Fruit fly (Drosophila melanogaster): ENCODE measurements around the gene Arp5.

Arp5 gene

dm6 chr3R:18185385-18185784 is at the start of gene Arp5, which contains the start of gene CG7208:
Arp5 (plus strand) TSS chr3R:18185498.
CG7208 (minus strand) TSS chr3R:18185715.
- TF ChIP-seq CG3281 (GFP tag; optimal IDR thresholded peaks at IDR 0.05), result peak; percentile 73
- TF ChIP-seq CG8388 (GFP tag; optimal IDR thresholded peaks at IDR 0.05), result peak; percentile 52
- peak; percentile 77 for TF ChIP-seq Blimp-1 (GFP tag; optimal IDR thresholded peaks at IDR 0.05)
- peak; percentile 68 for TF ChIP-seq CG10209 (GFP tag; optimal IDR thresholded peaks at IDR 0.05)
- TF ChIP-seq Ssrp (tag; optimal IDR thresholded peaks at IDR 0.05), result peak; percentile 56
- peak; percentile 23 for TF ChIP-seq CG3163 (GFP tag; optimal IDR thresholded peaks at IDR 0.05)
- TF ChIP-seq CG31441 (GFP tag; IDR thresholded peaks at IDR 0.05), result peak; percentile 73
- TF ChIP-seq CG4617 (GFP tag; optimal IDR thresholded peaks at IDR 0.05; ENCODE audit: borderline replicate concordance), result peak; percentile 73
- TF ChIP-seq CG2116 (GFP tag; optimal IDR thresholded peaks at IDR 0.05), result peak; percentile 35
- peak; percentile 71 for TF ChIP-seq fd3F (GFP tag; optimal IDR thresholded peaks at IDR 0.05)
- peak; percentile 70 for TF ChIP-seq Dek (tag; optimal IDR thresholded peaks at IDR 0.05)
- peak; percentile 81 for TF ChIP-seq phol (tag; optimal IDR thresholded peaks at IDR 0.05)
- TF ChIP-seq CG10321 (GFP tag; IDR thresholded peaks at IDR 0.05), result no peak
- no peak for TF ChIP-seq gcm (GFP tag; optimal IDR thresholded peaks at IDR 0.05)
- TF ChIP-seq CG33213 (GFP tag; optimal IDR thresholded peaks at IDR 0.05), result peak; percentile 53
- no peak for TF ChIP-seq fru (optimal IDR thresholded peaks at IDR 0.05)
- no peak for TF ChIP-seq onecut (GFP tag; IDR thresholded peaks at IDR 0.05)
- peak; percentile 67 for TF ChIP-seq CG9437 (GFP tag; optimal IDR thresholded peaks at IDR 0.05)
- no peak for TF ChIP-seq CG16779 (GFP tag; IDR thresholded peaks at IDR 0.05)
- peak; percentile 63; the same call in 1 of the 3 replicates for TF ChIP-seq CG34422 (GFP tag; IDR thresholded peaks at IDR 0.05)
- no peak for TF ChIP-seq so (GFP tag; IDR thresholded peaks at IDR 0.05)
- no peak for TF ChIP-seq ato (GFP tag; IDR thresholded peaks at IDR 0.05; ENCODE audit: partially characterized antibody)
- no peak for TF ChIP-seq oc (tag; optimal IDR thresholded peaks at IDR 0.05)
- no peak for TF ChIP-seq dan (GFP tag; IDR thresholded peaks at IDR 0.05)
- TF ChIP-seq PHDP (tag; optimal IDR thresholded peaks at IDR 0.05), result peak; percentile 76
- peak; percentile 68 for TF ChIP-seq CG2712 (tag; optimal IDR thresholded peaks at IDR 0.05)
- TF ChIP-seq CG1832 (GFP tag; optimal IDR thresholded peaks at IDR 0.05), result no peak
- peak; percentile 48 for TF ChIP-seq Atf-2 (GFP tag; optimal IDR thresholded peaks at IDR 0.05)
- TF ChIP-seq dysf (GFP tag; IDR thresholded peaks at IDR 0.05), result peak; percentile 70
- peak; percentile 71 for TF ChIP-seq B-H2 (GFP tag; optimal IDR thresholded peaks at IDR 0.05)
- no peak for TF ChIP-seq CG12236 (GFP tag; optimal IDR thresholded peaks at IDR 0.05)
- peak; percentile 9 for TF ChIP-seq Sin3A (optimal IDR thresholded peaks at IDR 0.05)
- TF ChIP-seq vnd (GFP tag; IDR thresholded peaks at IDR 0.05; ENCODE audit: partially characterized antibody), result no peak
- peak; percentile 58 for TF ChIP-seq trem (tag; optimal IDR thresholded peaks at IDR 0.05)
- no peak for TF ChIP-seq toy (GFP tag; IDR thresholded peaks at IDR 0.05)
- peak; percentile 58 for TF ChIP-seq CG7786 (GFP tag; optimal IDR thresholded peaks at IDR 0.05)
- TF ChIP-seq run (tag; optimal IDR thresholded peaks at IDR 0.05), result no peak
- TF ChIP-seq Hmr (GFP tag; optimal IDR thresholded peaks at IDR 0.05), result peak; percentile 81
- TF ChIP-seq Hr51 (GFP tag; optimal IDR thresholded peaks at IDR 0.05), result peak in 1 of 2 experiments; percentile 44
- TF ChIP-seq CG14667 (GFP tag; IDR thresholded peaks at IDR 0.05), result no peak; the same call in 1 of the 2 replicates
- TF ChIP-seq CG10543 (GFP tag; optimal IDR thresholded peaks at IDR 0.05), result peak; percentile 63
- TF ChIP-seq mam (GFP tag; optimal IDR thresholded peaks at IDR 0.05), result peak; percentile 70
- TF ChIP-seq seq (GFP tag; IDR thresholded peaks at IDR 0.05), result no peak; the same call in 1 of the 2 replicates
- TF ChIP-seq Myb (GFP tag; optimal IDR thresholded peaks at IDR 0.05), result peak; percentile 86
- TF ChIP-seq HLH4C (GFP tag; IDR thresholded peaks at IDR 0.05; ENCODE audit: partially characterized antibody), result no peak
- no peak for TF ChIP-seq Hand (GFP tag; optimal IDR thresholded peaks at IDR 0.05)
- peak; percentile 36; the same call in 1 of the 2 replicates for TF ChIP-seq Ada2b (GFP tag; IDR thresholded peaks at IDR 0.05)
- peak; percentile 95 for TF ChIP-seq stwl (tag; optimal IDR thresholded peaks at IDR 0.05)
- TF ChIP-seq CG12744 (GFP tag; optimal IDR thresholded peaks at IDR 0.05), result peak; percentile 44
- TF ChIP-seq CG3726 (GFP tag; IDR thresholded peaks at IDR 0.05), result no peak
- TF ChIP-seq ftz-f1 (GFP tag; optimal IDR thresholded peaks at IDR 0.05), result no peak
